Fruit fly (Drosophila melanogaster): ENCODE measurements around the gene CG34130.

The CG34130 gene

dm6 chr3R:26172040-26172439 is 17.7 kb downstream of the CG34130 start (continued):
- TF ChIP-seq CG2875 (GFP tag; optimal IDR thresholded peaks at IDR 0.05): no peak
- TF ChIP-seq CG9932 (GFP tag; IDR thresholded peaks at IDR 0.05): peak; percentile 50
- TF ChIP-seq cas (GFP tag; IDR thresholded peaks at IDR 0.05): 0 out of 2 replicates have a peak, but pooled peaks have one; percentile 8
- TF ChIP-seq prd (optimal IDR thresholded peaks at IDR 0.05): no peak
- TF ChIP-seq prd (GFP tag; IDR thresholded peaks at IDR 0.05): peak; percentile 56; the same call in 1 of the 3 replicates
- no peak for TF ChIP-seq CG8478 (optimal IDR thresholded peaks at IDR 0.05)
- no peak for TF ChIP-seq Dp (GFP tag; optimal IDR thresholded peaks at IDR 0.05)
- peak; percentile 51 for TF ChIP-seq bab2 (GFP tag; optimal IDR thresholded peaks at IDR 0.05)
- TF ChIP-seq zfh2 (GFP tag; optimal IDR thresholded peaks at IDR 0.05): peak; percentile 18
- TF ChIP-seq dati (GFP tag; IDR thresholded peaks at IDR 0.05): 0 out of 2 replicates have a peak, but pooled peaks have one; percentile 19
- TF ChIP-seq Fer3 (tag; optimal IDR thresholded peaks at IDR 0.05): peak; percentile 68
- TF ChIP-seq CG14710 (tag; optimal IDR thresholded peaks at IDR 0.05): no peak
- TF ChIP-seq CG1832 (GFP tag; optimal IDR thresholded peaks at IDR 0.05): no peak
- peak; percentile 38 for TF ChIP-seq PHDP (tag; optimal IDR thresholded peaks at IDR 0.05)
- peak; percentile 34; the same call in 1 of the 3 replicates for TF ChIP-seq CG14050 (GFP tag; IDR thresholded peaks at IDR 0.05)
- no peak for TF ChIP-seq stwl (tag; optimal IDR thresholded peaks at IDR 0.05)
- peak; percentile 5 for TF ChIP-seq D19B (GFP tag; optimal IDR thresholded peaks at IDR 0.05)
- TF ChIP-seq CG18764 (GFP tag; optimal IDR thresholded peaks at IDR 0.05): peak; percentile 37
- peak; percentile 87 for TF ChIP-seq sens (GFP tag)
- no peak; the same call in 2 of the 3 replicates for TF ChIP-seq Aef1 (GFP tag; IDR thresholded peaks at IDR 0.05)
- no peak for TF ChIP-seq ci (GFP tag; IDR thresholded peaks at IDR 0.05)
- peak; percentile 60 for TF ChIP-seq gem (tag; optimal IDR thresholded peaks at IDR 0.05)
- peak; percentile 21 for TF ChIP-seq CG12219 (GFP tag; optimal IDR thresholded peaks at IDR 0.05)
- peak; percentile 43 for TF ChIP-seq CG10147 (GFP tag; optimal IDR thresholded peaks at IDR 0.05)
- no peak for TF ChIP-seq BEAF-32 (GFP tag; optimal IDR thresholded peaks at IDR 0.05)
- TF ChIP-seq oc (tag; optimal IDR thresholded peaks at IDR 0.05): no peak
- no peak for TF ChIP-seq ham (GFP tag; IDR thresholded peaks at IDR 0.05)
- TF ChIP-seq kay (GFP tag; optimal IDR thresholded peaks at IDR 0.05): no peak
- no peak for TF ChIP-seq trem (tag; optimal IDR thresholded peaks at IDR 0.05)
- no peak for TF ChIP-seq Trl (optimal IDR thresholded peaks at IDR 0.05)
- peak; percentile 27 for TF ChIP-seq Trl (GFP tag; optimal IDR thresholded peaks at IDR 0.05)
- TF ChIP-seq CG13287 (GFP tag; IDR thresholded peaks at IDR 0.05; ENCODE audit: partially characterized antibody): no peak
- no peak for TF ChIP-seq slbo (GFP tag; IDR thresholded peaks at IDR 0.05)
- no peak for TF ChIP-seq CG1024 (GFP tag; IDR thresholded peaks at IDR 0.05)
- TF ChIP-seq CG8290 (GFP tag; optimal IDR thresholded peaks at IDR 0.05): no peak
- TF ChIP-seq CG8290 (tag; optimal IDR thresholded peaks at IDR 0.05): no peak
- no peak for TF ChIP-seq CG2202 (tag; optimal IDR thresholded peaks at IDR 0.05)
- TF ChIP-seq CG11723 (GFP tag; optimal IDR thresholded peaks at IDR 0.05): peak; percentile 13
- no peak for TF ChIP-seq CG11398 (GFP tag; optimal IDR thresholded peaks at IDR 0.05)
- peak; percentile 69 for TF ChIP-seq CG17359 (tag; optimal IDR thresholded peaks at IDR 0.05)
- peak; percentile 17 for TF ChIP-seq Hsf (GFP tag; optimal IDR thresholded peaks at IDR 0.05)
- TF ChIP-seq Ets65A (GFP tag): peak; percentile 92
- TF ChIP-seq CG6654 (GFP tag; optimal IDR thresholded peaks at IDR 0.05): no peak
- TF ChIP-seq CG6272 (GFP tag; IDR thresholded peaks at IDR 0.05): peak; percentile 55
- no peak; the same call in 1 of the 2 replicates for TF ChIP-seq chm (GFP tag; IDR thresholded peaks at IDR 0.05)
- no peak for TF ChIP-seq tup (GFP tag; optimal IDR thresholded peaks at IDR 0.05)
- no peak for TF ChIP-seq da (GFP tag; optimal IDR thresholded peaks at IDR 0.05)
- peak; percentile 52; the same call in 1 of the 2 replicates for TF ChIP-seq al (GFP tag; IDR thresholded peaks at IDR 0.05)
- TF ChIP-seq fd96Cb (tag; optimal IDR thresholded peaks at IDR 0.05): peak; percentile 45
- TF ChIP-seq sd (tag; optimal IDR thresholded peaks at IDR 0.05): no peak
- peak; percentile 63 for TF ChIP-seq CG13296 (GFP tag; optimal IDR thresholded peaks at IDR 0.05)
- TF ChIP-seq Bteb2 (GFP tag; optimal IDR thresholded peaks at IDR 0.05): no peak
- no peak for TF ChIP-seq CG12155 (GFP tag; optimal IDR thresholded peaks at IDR 0.05)

All from whole organism, embryonic.